Worm (Caenorhabditis elegans): ENCODE data around the gene txt-17.

The txt-17 gene

ce11 chrV:7053100-7053499, at the start of gene txt-17:
TSS of gene txt-17 (minus strand) at chrV:7053200.
- TF ChIP-seq dve-1 (tag; optimal IDR thresholded peaks at IDR 0.05; ENCODE audit: insufficient read depth) = no peak
- no peak for TF ChIP-seq ceh-82 (tag; optimal IDR thresholded peaks at IDR 0.05)
- TF ChIP-seq zfp-2 (tag; optimal IDR thresholded peaks at IDR 0.05) = no peak
- TF ChIP-seq nhr-11 (tag; optimal IDR thresholded peaks at IDR 0.05) = no peak
- no peak for TF ChIP-seq mxl-3 (GFP tag; optimal IDR thresholded peaks at IDR 0.05)
- TF ChIP-seq nhr-42 (GFP tag; IDR thresholded peaks at IDR 0.05) = no peak
- no peak for TF ChIP-seq fos-1 (tag; optimal IDR thresholded peaks at IDR 0.05)
- TF ChIP-seq zip-2 (tag; optimal IDR thresholded peaks at IDR 0.05) = no peak
- no peak for TF ChIP-seq set-16 (GFP tag; IDR thresholded peaks at IDR 0.05)
- TF ChIP-seq vab-7 (GFP tag; IDR thresholded peaks at IDR 0.05) = no peak
- TF ChIP-seq nhr-41 (GFP tag; IDR thresholded peaks at IDR 0.05) = no peak
- no peak for TF ChIP-seq daf-12 (tag; optimal IDR thresholded peaks at IDR 0.05)
- no peak for TF ChIP-seq sdz-12 (GFP tag; optimal IDR thresholded peaks at IDR 0.05)
- no peak for TF ChIP-seq madf-9 (GFP tag; conservative IDR thresholded peaks at IDR 0.05)
- no peak for TF ChIP-seq T20F7.1 (GFP tag; optimal IDR thresholded peaks at IDR 0.05)

- peak in 1 of 2 experiments; percentile 39 for TF ChIP-seq unc-62 (GFP tag; optimal IDR thresholded peaks at IDR 0.05 in 1 of 2)
- TF ChIP-seq unc-62 (tag; optimal IDR thresholded peaks at IDR 0.05) = no peak
- no peak for TF ChIP-seq nhr-102 (tag; optimal IDR thresholded peaks at IDR 0.05)
- TF ChIP-seq nhr-28 (tag; optimal IDR thresholded peaks at IDR 0.05) = peak; percentile 92
- no peak for TF ChIP-seq lin-39 (tag; optimal IDR thresholded peaks at IDR 0.05)
- no peak for TF ChIP-seq ceh-82 (tag; optimal IDR thresholded peaks at IDR 0.05)
Observed at ce11 chrV:7096811-7097210, 43.8 kb upstream of the txt-17 start.

- TF ChIP-seq saeg-2 (GFP tag; IDR thresholded peaks at IDR 0.05) (no peak), Y5F2A.4 (GFP tag; optimal IDR thresholded peaks at IDR 0.05) (no peak), dve-1 (tag; optimal IDR thresholded peaks at IDR 0.05; ENCODE audit: insufficient read depth) (peak; percentile 24), nhr-6 (tag; optimal IDR thresholded peaks at IDR 0.05) (no peak), daf-16 (GFP tag; optimal IDR thresholded peaks at IDR 0.05) (no peak), daf-16 (tag; optimal IDR thresholded peaks at IDR 0.05) (peak; percentile 88), mdl-1 (tag; optimal IDR thresholded peaks at IDR 0.05) (no peak), mxl-3 (GFP tag; optimal IDR thresholded peaks at IDR 0.05) (no peak), php-3 (GFP tag; IDR thresholded peaks at IDR 0.05) (0 out of 2 replicates have a peak, but pooled peaks have one; percentile 21), ceh-28 (tag; optimal IDR thresholded peaks at IDR 0.05) (no peak), attf-4 (tag; optimal IDR thresholded peaks at IDR 0.05) (no peak), unc-39 (tag; optimal IDR thresholded peaks at IDR 0.05) (no peak), zfp-2 (tag; optimal IDR thresholded peaks at IDR 0.05) (no peak), egl-43 (GFP tag; IDR thresholded peaks at IDR 0.05) (no peak), hlh-30 (tag; optimal IDR thresholded peaks at IDR 0.05; ENCODE audit: insufficient read depth) (no peak), ztf-7 (tag; optimal IDR thresholded peaks at IDR 0.05) (no peak), pha-4 (GFP tag; IDR thresholded peaks at IDR 0.05) (no peak), pha-4 (tag; optimal IDR thresholded peaks at IDR 0.05) (peak; percentile 3), nhr-28 (tag; optimal IDR thresholded peaks at IDR 0.05) (peak; percentile 64), dmd-8 (GFP tag; IDR thresholded peaks at IDR 0.05) (no peak), Y105C5A.15 (GFP tag; IDR thresholded peaks at IDR 0.05) (no peak), pqm-1 (tag; optimal IDR thresholded peaks at IDR 0.05) (no peak), mxl-2 (GFP tag; conservative IDR thresholded peaks at IDR 0.05) (no peak)
Observed at ce11 chrV:7096129-7096730, 43.2 kb upstream of the txt-17 start.

All from whole organism, L4 larva.